Fruit fly (Drosophila melanogaster): ENCODE data around the gene CG6118.

CG6118 gene

dm6 chr3R:15407020-15407501 is 27.5 kb downstream of the CG6118 start, which contains the start of gene CG6125 (continued):
- TF ChIP-seq H15 (GFP tag; IDR thresholded peaks at IDR 0.05): 0 out of 3 replicates have a peak, but pooled peaks have one; percentile 31
- TF ChIP-seq wor (GFP tag; IDR thresholded peaks at IDR 0.05): no peak
- peak; percentile 12 for TF ChIP-seq HmgD (GFP tag; optimal IDR thresholded peaks at IDR 0.05)
- no peak for TF ChIP-seq inv (GFP tag; IDR thresholded peaks at IDR 0.05; ENCODE audit: partially characterized antibody)
- peak; percentile 2 for TF ChIP-seq CG10543 (GFP tag; optimal IDR thresholded peaks at IDR 0.05)
- TF ChIP-seq Optix (GFP tag; IDR thresholded peaks at IDR 0.05): no peak
- no peak for TF ChIP-seq HLH54F (GFP tag; optimal IDR thresholded peaks at IDR 0.05)
- no peak for TF ChIP-seq YL-1 (GFP tag; optimal IDR thresholded peaks at IDR 0.05)
- 0 out of 2 replicates have a peak, but pooled peaks have one; percentile 40 for TF ChIP-seq CG10959 (GFP tag; IDR thresholded peaks at IDR 0.05)
- TF ChIP-seq tx (GFP tag; optimal IDR thresholded peaks at IDR 0.05): no peak

- TF ChIP-seq CG13894 (tag; optimal IDR thresholded peaks at IDR 0.05) (peak; percentile 95), CG8944 (GFP tag; optimal IDR thresholded peaks at IDR 0.05) (no peak)
Observed at dm6 chr3R:15406393-15406792, 28.1 kb downstream of the CG6118 start.

DNA sequence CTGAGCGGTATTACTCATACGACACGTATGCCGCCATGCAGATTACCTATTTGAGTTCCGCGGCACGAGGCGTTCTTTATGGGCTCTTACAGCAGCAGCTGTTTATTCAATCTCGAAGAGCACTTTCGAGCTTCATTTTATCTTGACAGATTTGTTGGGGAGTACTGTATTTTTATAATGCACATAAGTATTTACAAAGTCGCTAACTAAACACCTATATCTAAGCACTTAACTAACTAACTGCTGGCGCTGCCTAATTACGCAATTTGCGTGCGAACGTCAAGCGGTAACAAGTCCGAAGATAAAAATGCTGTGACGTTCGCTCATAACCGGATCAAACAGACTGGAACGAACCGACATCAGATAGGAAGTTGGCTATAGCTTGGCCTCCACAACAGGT is 31.9 kb downstream of the CG6118 start:
- TF ChIP-seq hkb (optimal IDR thresholded peaks at IDR 0.05) (no peak), hkb (GFP tag; IDR thresholded peaks at IDR 0.05) (no peak), br (optimal IDR thresholded peaks at IDR 0.05) (no peak), slou (GFP tag; optimal IDR thresholded peaks at IDR 0.05) (no peak), pum (GFP tag; optimal IDR thresholded peaks at IDR 0.05) (no peak), CG13287 (GFP tag; IDR thresholded peaks at IDR 0.05; ENCODE audit: partially characterized antibody) (no peak), scrt (GFP tag; optimal IDR thresholded peaks at IDR 0.05) (peak; percentile 7), exex (tag; optimal IDR thresholded peaks at IDR 0.05) (peak; percentile 5), CG1233 (GFP tag; optimal IDR thresholded peaks at IDR 0.05) (no peak), sens (GFP tag) (no peak), Mrtf (GFP tag; IDR thresholded peaks at IDR 0.05) (no peak), CG6813 (GFP tag; optimal IDR thresholded peaks at IDR 0.05) (peak; percentile 47), seq (GFP tag; IDR thresholded peaks at IDR 0.05) (no peak), CG9932 (GFP tag; IDR thresholded peaks at IDR 0.05) (no peak), lov (optimal IDR thresholded peaks at IDR 0.05) (no peak), lov (GFP tag; IDR thresholded peaks at IDR 0.05) (no peak), CG13624 (GFP tag; optimal IDR thresholded peaks at IDR 0.05) (no peak), bcd (GFP tag; optimal IDR thresholded peaks at IDR 0.05) (no peak), CG17385 (GFP tag; optimal IDR thresholded peaks at IDR 0.05) (no peak), Fer1 (GFP tag; optimal IDR thresholded peaks at IDR 0.05) (no peak), ara (GFP tag; IDR thresholded peaks at IDR 0.05) (no peak), tx (GFP tag; optimal IDR thresholded peaks at IDR 0.05) (no peak), CG10543 (GFP tag; optimal IDR thresholded peaks at IDR 0.05) (peak; percentile 53), CG12391 (tag; optimal IDR thresholded peaks at IDR 0.05) (no peak), CG12071 (GFP tag; optimal IDR thresholded peaks at IDR 0.05) (peak; percentile 26), HLH54F (GFP tag; optimal IDR thresholded peaks at IDR 0.05) (no peak), CG7372 (GFP tag; IDR thresholded peaks at IDR 0.05) (0 out of 2 replicates have a peak, but pooled peaks have one; percentile 37), CG8924 (tag; optimal IDR thresholded peaks at IDR 0.05) (no peak), BtbVII (GFP tag; optimal IDR thresholded peaks at IDR 0.05) (peak; percentile 61), ewg (GFP tag; optimal IDR thresholded peaks at IDR 0.05) (no peak), row (GFP tag; IDR thresholded peaks at IDR 0.05) (no peak), ato (GFP tag; IDR thresholded peaks at IDR 0.05; ENCODE audit: partially characterized antibody) (no peak), caup (GFP tag; optimal IDR thresholded peaks at IDR 0.05; ENCODE audit: severe bottlenecking) (peak; percentile 20), CG11093 (GFP tag; IDR thresholded peaks at IDR 0.05) (no peak), CG33213 (GFP tag; optimal IDR thresholded peaks at IDR 0.05) (no peak), Atf-2 (GFP tag; optimal IDR thresholded peaks at IDR 0.05) (no peak), CG6765 (GFP tag; optimal IDR thresholded peaks at IDR 0.05) (peak; percentile 39), Ada2b (GFP tag; IDR thresholded peaks at IDR 0.05) (0 out of 2 replicates have a peak, but pooled peaks have one; percentile 28), lab (GFP tag; optimal IDR thresholded peaks at IDR 0.05) (peak; percentile 67)

Measured in whole organism, embryonic.